Worm (Caenorhabditis elegans) whole organism, L1 larva: Measurements from ENCODE around the gene T04H1.5.

Experiments
- F16B12.6 ChIP-seq: fragments of 150-350 bp; optimal IDR thresholded peaks from 2 replicates; lab custom pipeline; 2014; ENCODE audit warnings: missing biosample characterization, missing genetic modification characterization
- ces-1 ChIP-seq: fragments of 150-350 bp; optimal IDR thresholded peaks from 2 replicates; lab custom pipeline; 2014; ENCODE audit warnings: missing biosample characterization, missing genetic modification reagents, missing genetic modification characterization
- egl-27 ChIP-seq, 2 experiments: fragments of 150-350 bp in 1 of 2; sonication (generic microtip); optimal IDR thresholded peaks; 3 replicates each; lab custom pipeline; 2017 to 2018; ENCODE audit warnings: missing biosample characterization in 2 of 2, missing genetic modification characterization in 2 of 2, missing genetic modification reagents in 2 of 2
- ets-5 ChIP-seq: fragments of 200-800 bp; sonication (Bioruptor generic); IDR thresholded peaks from 2 replicates; pipeline ENCODE4 v1.3.6; 2022; ENCODE audit warnings: missing genetic modification characterization, missing compliant biosample characterization
- lin-15B ChIP-seq: fragments of 150-350 bp; sonication (generic microtip); optimal IDR thresholded peaks from 3 replicates; lab custom pipeline; 2014; ENCODE audit warnings: missing biosample characterization, missing genetic modification characterization
- nhr-237 ChIP-seq: fragments of 150-350 bp; optimal IDR thresholded peaks from 2 replicates; lab custom pipeline; 2014; ENCODE audit warnings: missing biosample characterization, missing genetic modification characterization
- nhr-77 ChIP-seq: fragments of 150-350 bp; optimal IDR thresholded peaks from 2 replicates; lab custom pipeline; 2014; ENCODE audit warnings: missing biosample characterization, missing genetic modification characterization
- nhr-84 ChIP-seq: sonication (generic microtip); optimal IDR thresholded peaks from 2 replicates; lab custom pipeline; 2017; ENCODE audit warnings: missing biosample characterization, missing genetic modification characterization
- nhr-85 ChIP-seq: sonication (generic microtip); peaks from one replicate; lab custom pipeline; 2016; ENCODE audit warnings: missing genetic modification characterization, inconsistent platforms, missing compliant biosample characterization
- sox-4 ChIP-seq: sonication (generic microtip); optimal IDR thresholded peaks from 2 replicates; lab custom pipeline; 2016; ENCODE audit warnings: missing genetic modification characterization, missing compliant biosample characterization
- unc-62 ChIP-seq: fragments of 150-350 bp; optimal IDR thresholded peaks from 2 replicates; lab custom pipeline; 2014; ENCODE audit warnings: missing biosample characterization, missing genetic modification reagents, missing genetic modification characterization

DNA sequence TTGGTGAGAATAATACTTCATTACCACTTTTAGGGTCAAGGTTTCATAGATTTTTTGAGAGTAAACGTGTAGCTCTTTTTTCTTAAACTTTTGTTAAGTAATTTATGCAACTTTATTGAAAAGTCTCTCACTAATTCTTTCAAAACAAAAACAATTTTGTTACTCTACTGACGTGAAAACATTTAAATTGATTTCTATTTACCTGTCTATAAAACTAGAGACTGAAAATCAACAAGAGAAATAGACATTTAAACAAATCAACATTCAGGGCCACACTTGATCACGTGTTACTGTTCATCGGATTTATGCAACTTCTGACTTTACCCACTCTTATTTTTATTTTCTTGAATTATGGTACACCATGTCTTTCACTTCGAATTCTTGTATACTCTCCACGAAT lies 5.3 kb downstream of the T04H1.5 start, which contains the start of gene ugt-55:
- no peak for TF ChIP-seq ets-5 (GFP tag; lab: Robert Waterston, UW)
- TF ChIP-seq nhr-85 (tag; lab: Kevin White, UChicago) = peak; percentile 45
- no peak for TF ChIP-seq sox-4 (tag; lab: Kevin White, UChicago)
- TF ChIP-seq F16B12.6 (tag; lab: Kevin White, UChicago) = no peak
- TF ChIP-seq unc-62 (GFP tag; lab: Kevin White, UChicago) = no peak
- no peak for TF ChIP-seq ces-1 (GFP tag; lab: Kevin White, UChicago)
- no peak for TF ChIP-seq nhr-84 (tag; lab: Kevin White, UChicago)
- TF ChIP-seq lin-15B = no peak
- TF ChIP-seq nhr-77 (tag; lab: Kevin White, UChicago) = no peak
- TF ChIP-seq egl-27 (tag; optimal IDR thresholded peaks at IDR 0.05; lab: Kevin White, UChicago) = no peak
- TF ChIP-seq nhr-237 (tag; lab: Kevin White, UChicago) = no peak
